Fruit fly (Drosophila melanogaster) whole organism, embryonic: ENCODE results near the gene mRpL16.
A peak's percentile ranks its signal among the peaks of the same experiment; 100 is the strongest.

ENCODE experiments used
- Bgb ChIP-seq: fragments of 200-800 bp; sonication (Bioruptor generic); IDR thresholded peaks from 2 replicates; pipeline ENCODE4 v1.3.6; 2022; ENCODE audit warnings: missing biosample characterization, missing genetic modification characterization; ENCODE audit not compliant: partially characterized antibody
- CG10209 ChIP-seq: fragments of 200-800 bp; sonication (Bioruptor generic); optimal IDR thresholded peaks from 3 replicates; lab custom pipeline; 2017; ENCODE audit warnings: missing biosample characterization, mild to moderate bottlenecking, missing genetic modification characterization, missing genetic modification reagents
- CG10321 ChIP-seq: fragments of 200-800 bp; sonication (Bioruptor generic); IDR thresholded peaks from 2 replicates; pipeline ENCODE4 v1.3.6; 2022; ENCODE audit warnings: missing biosample characterization, missing genetic modification characterization
- CG10654 ChIP-seq: fragments of 200-800 bp; sonication (Bioruptor generic); optimal IDR thresholded peaks from 2 replicates; lab custom pipeline; 2016; ENCODE audit warnings: missing biosample characterization, missing genetic modification characterization
- CG11504 ChIP-seq: fragments of 200-800 bp; sonication (Bioruptor generic); optimal IDR thresholded peaks from 3 replicates; lab custom pipeline; 2019; ENCODE audit warnings: missing biosample characterization, mild to moderate bottlenecking, missing genetic modification characterization, moderate library complexity
- CG11695 ChIP-seq: fragments of 200-800 bp; sonication (Bioruptor generic); IDR thresholded peaks from 3 replicates; pipeline ENCODE4 v1.3.6; 2022; ENCODE audit warnings: missing biosample characterization, missing genetic modification characterization
- CG12071 ChIP-seq: fragments of 200-800 bp; sonication (Bioruptor generic); optimal IDR thresholded peaks from 3 replicates; lab custom pipeline; 2018; ENCODE audit warnings: missing biosample characterization, mild to moderate bottlenecking, missing genetic modification characterization
- CG13775 ChIP-seq: fragments of 200-800 bp; sonication (Bioruptor generic); optimal IDR thresholded peaks from 3 replicates; lab custom pipeline; 2017; ENCODE audit warnings: missing biosample characterization, mild to moderate bottlenecking, missing genetic modification characterization
- CG14965 ChIP-seq: fragments of 200-800 bp; sonication (Bioruptor generic); optimal IDR thresholded peaks from 2 replicates; lab custom pipeline; 2016; ENCODE audit warnings: missing biosample characterization, missing genetic modification characterization, borderline replicate concordance
- CG15269 ChIP-seq: fragments of 200-800 bp; sonication (Bioruptor generic); optimal IDR thresholded peaks from 2 replicates; lab custom pipeline; 2018; ENCODE audit warnings: missing biosample characterization, mild to moderate bottlenecking, missing genetic modification characterization, moderate library complexity
- CG1603 ChIP-seq: fragments of 200-800 bp; sonication (Bioruptor generic); optimal IDR thresholded peaks from 2 replicates; lab custom pipeline; 2019; ENCODE audit warnings: missing biosample characterization, mild to moderate bottlenecking, missing genetic modification characterization, moderate library complexity
- CG2875 ChIP-seq: fragments of 200-800 bp; sonication (Bioruptor generic); optimal IDR thresholded peaks from 2 replicates; lab custom pipeline; 2017; ENCODE audit warnings: missing biosample characterization, mild to moderate bottlenecking, missing genetic modification characterization, missing genetic modification reagents
- CG30431 ChIP-seq: fragments of 200-800 bp; sonication (Bioruptor generic); optimal IDR thresholded peaks from 2 replicates; lab custom pipeline; 2017; ENCODE audit warnings: missing biosample characterization, missing genetic modification characterization
- CG31441 ChIP-seq: fragments of 200-800 bp; sonication (Bioruptor generic); IDR thresholded peaks from 2 replicates; pipeline ENCODE4 v1.3.6; 2022; ENCODE audit warnings: missing biosample characterization, missing genetic modification characterization
- CG32772 ChIP-seq: fragments of 200-800 bp; sonication (Bioruptor generic); IDR thresholded peaks from 2 replicates; pipeline ENCODE4 v1.3.6; 2022; ENCODE audit warnings: missing biosample characterization, missing genetic modification characterization
- CG4854 ChIP-seq: fragments of 200-800 bp; sonication (Bioruptor generic); optimal IDR thresholded peaks from 2 replicates; lab custom pipeline; 2016; ENCODE audit warnings: missing biosample characterization, missing genetic modification characterization, inconsistent platforms
- CG6813 ChIP-seq: fragments of 200-800 bp; sonication (Bioruptor generic); optimal IDR thresholded peaks from 2 replicates; lab custom pipeline; 2017; ENCODE audit warnings: missing biosample characterization, missing genetic modification characterization, mild to moderate bottlenecking, moderate library complexity, missing genetic modification reagents
- CG7987 ChIP-seq: fragments of 200-800 bp; sonication (Bioruptor generic); optimal IDR thresholded peaks from 2 replicates; lab custom pipeline; 2018; ENCODE audit warnings: missing biosample characterization, mild to moderate bottlenecking, missing genetic modification characterization, moderate library complexity
- CG8290 ChIP-seq, 3 experiments: fragments of 200-800 bp; sonication (Bioruptor generic); optimal IDR thresholded peaks; 2 replicates each; lab custom pipeline; 2016 to 2019; ENCODE audit warnings: missing biosample characterization in 3 of 3, missing genetic modification characterization in 3 of 3, mild to moderate bottlenecking in 2 of 3, moderate library complexity in 1 of 3
- CG8388 ChIP-seq: fragments of 200-800 bp; sonication (Bioruptor generic); optimal IDR thresholded peaks from 2 replicates; lab custom pipeline; 2019; ENCODE audit warnings: missing biosample characterization, mild to moderate bottlenecking, missing genetic modification characterization, moderate library complexity
- CG9727 ChIP-seq: fragments of 200-800 bp; sonication (Bioruptor generic); optimal IDR thresholded peaks from 3 replicates; lab custom pipeline; 2017; ENCODE audit warnings: missing biosample characterization, mild to moderate bottlenecking, missing genetic modification characterization
- CTCF ChIP-seq: fragments of 200-800 bp; sonication (Bioruptor generic); optimal IDR thresholded peaks from 2 replicates; lab custom pipeline; 2017; ENCODE audit warnings: missing biosample characterization, mild to moderate bottlenecking, missing genetic modification characterization, moderate library complexity
- D19A ChIP-seq: fragments of 200-800 bp; optimal IDR thresholded peaks from 3 replicates; lab custom pipeline; 2019; ENCODE audit warnings: missing biosample characterization, mild to moderate bottlenecking, missing genetic modification characterization, moderate library complexity
- Dref ChIP-seq: fragments of 200-800 bp; sonication (Bioruptor generic); IDR thresholded peaks from 2 replicates; pipeline ENCODE4 v1.3.6; 2022; ENCODE audit warnings: missing biosample characterization, missing genetic modification characterization
- Drgx ChIP-seq: fragments of 200-800 bp; sonication (Bioruptor generic); IDR thresholded peaks from 2 replicates; pipeline ENCODE4 v1.3.6; 2022; ENCODE audit warnings: missing biosample characterization, missing genetic modification characterization
- Eip74EF ChIP-seq, 2 experiments: fragments of 200-800 bp in 1 of 2; fragments of >200 bp in 1 of 2; sonication (Bioruptor generic) in 1 of 2; optimal IDR thresholded peaks; 2 replicates each; lab custom pipeline; 2017 to 2019; ENCODE audit warnings: missing biosample characterization in 2 of 2, missing genetic modification characterization in 2 of 2, mild to moderate bottlenecking in 1 of 2, moderate library complexity in 1 of 2
- Hey ChIP-seq: fragments of 200-800 bp; sonication (Bioruptor generic); optimal IDR thresholded peaks from 3 replicates; lab custom pipeline; 2018; ENCODE audit warnings: missing biosample characterization, mild to moderate bottlenecking, missing genetic modification characterization
- HmgZ ChIP-seq: fragments of 200-800 bp; sonication (Bioruptor generic); optimal IDR thresholded peaks from 2 replicates; lab custom pipeline; 2018; ENCODE audit warnings: missing biosample characterization, mild to moderate bottlenecking, missing genetic modification characterization
- Med ChIP-seq: fragments of 200-800 bp; sonication (Bioruptor generic); peaks from one replicate; lab custom pipeline; 2016; ENCODE audit warnings: missing biosample characterization, missing genetic modification characterization, mild to moderate bottlenecking, inconsistent platforms, moderate library complexity
- Optix ChIP-seq: fragments of 200-800 bp; sonication (Bioruptor generic); IDR thresholded peaks from 3 replicates; pipeline ENCODE4 v1.3.6; 2022; ENCODE audit warnings: missing biosample characterization, missing genetic modification characterization
- bsh ChIP-seq, 2 experiments: fragments of 200-800 bp; sonication (Bioruptor generic); optimal IDR thresholded peaks; 2 replicates each; lab custom pipeline; 2017 to 2018; ENCODE audit warnings: mild to moderate bottlenecking in 2 of 2, missing biosample characterization in 2 of 2, missing genetic modification characterization in 2 of 2, moderate library complexity in 1 of 2
- hkb ChIP-seq, 2 experiments: fragments of 200-800 bp in 1 of 2; fragments of >200 bp in 1 of 2; sonication (Bioruptor generic) in 1 of 2; IDR thresholded peaks in 1 of 2; optimal IDR thresholded peaks in 1 of 2; 2 replicates each; pipeline versions ENCODE4 v1.3.6 to Lab custom; 2017 to 2022; ENCODE audit warnings: missing biosample characterization in 1 of 2, missing genetic modification characterization in 1 of 2
- insv ChIP-seq, 2 experiments: fragments of 200-800 bp; sonication (Bioruptor generic); optimal IDR thresholded peaks; 3 replicates each; lab custom pipeline; 2016 to 2018; ENCODE audit warnings: missing biosample characterization in 2 of 2, missing genetic modification characterization in 2 of 2
- jing ChIP-seq: fragments of 200-800 bp; sonication (Bioruptor generic); optimal IDR thresholded peaks from 2 replicates; lab custom pipeline; 2018; ENCODE audit warnings: missing biosample characterization, mild to moderate bottlenecking, missing genetic modification characterization
- lab ChIP-seq: fragments of 200-800 bp; sonication (Bioruptor generic); optimal IDR thresholded peaks from 3 replicates; lab custom pipeline; 2017; ENCODE audit warnings: missing biosample characterization, missing genetic modification characterization, mild to moderate bottlenecking, moderate library complexity, missing genetic modification reagents
- lbe ChIP-seq: fragments of 200-800 bp; sonication (Bioruptor generic); optimal IDR thresholded peaks from 2 replicates; lab custom pipeline; 2016; ENCODE audit warnings: missing biosample characterization, mild to moderate bottlenecking, missing genetic modification characterization
- lov ChIP-seq, 2 experiments: fragments of 200-800 bp in 1 of 2; fragments of >200 bp in 1 of 2; sonication (Bioruptor generic) in 1 of 2; IDR thresholded peaks in 1 of 2; optimal IDR thresholded peaks in 1 of 2; 2 replicates in 1 of 2; 3 replicates in 1 of 2; pipeline versions ENCODE4 v1.3.6 to Lab custom; 2017 to 2022; ENCODE audit warnings: missing biosample characterization in 1 of 2, missing genetic modification characterization in 1 of 2
- mirr ChIP-seq: fragments of 200-800 bp; sonication (Bioruptor generic); optimal IDR thresholded peaks from 3 replicates; lab custom pipeline; 2018; ENCODE audit warnings: missing biosample characterization, mild to moderate bottlenecking, missing genetic modification characterization
- nom ChIP-seq: fragments of 200-800 bp; sonication (Bioruptor generic); optimal IDR thresholded peaks from 2 replicates; lab custom pipeline; 2017; ENCODE audit warnings: missing biosample characterization, missing genetic modification characterization, mild to moderate bottlenecking, moderate library complexity, missing genetic modification reagents
- pb ChIP-seq: fragments of 200-800 bp; sonication (Bioruptor generic); optimal IDR thresholded peaks from 3 replicates; lab custom pipeline; 2016; ENCODE audit warnings: missing biosample characterization, missing genetic modification characterization
- rib ChIP-seq: fragments of 200-800 bp; sonication (Bioruptor generic); IDR thresholded peaks from 2 replicates; pipeline ENCODE4 v1.3.6; 2022; ENCODE audit warnings: missing biosample characterization, missing genetic modification characterization
- row ChIP-seq: fragments of 200-800 bp; sonication (Bioruptor generic); IDR thresholded peaks from 3 replicates; pipeline ENCODE4 v1.3.6; 2022; ENCODE audit warnings: missing biosample characterization, missing genetic modification characterization
- trh ChIP-seq: fragments of 200-800 bp; sonication (Bioruptor generic); optimal IDR thresholded peaks from 2 replicates; lab custom pipeline; 2016; ENCODE audit warnings: missing biosample characterization, missing genetic modification characterization
- tup ChIP-seq: fragments of 200-800 bp; sonication (Bioruptor generic); optimal IDR thresholded peaks from 2 replicates; lab custom pipeline; 2016; ENCODE audit warnings: missing biosample characterization, mild to moderate bottlenecking, missing genetic modification characterization, moderate library complexity
- vnd ChIP-seq: fragments of 200-800 bp; sonication (Bioruptor generic); IDR thresholded peaks from 3 replicates; pipeline ENCODE4 v1.3.6; 2022; ENCODE audit warnings: missing biosample characterization, missing genetic modification characterization; ENCODE audit not compliant: partially characterized antibody
- vvl ChIP-seq: fragments of 200-800 bp; sonication (Bioruptor generic); IDR thresholded peaks from 2 replicates; pipeline ENCODE4 v1.3.6; 2022; ENCODE audit warnings: missing biosample characterization, missing genetic modification characterization

The mRpL16 gene

DNA sequence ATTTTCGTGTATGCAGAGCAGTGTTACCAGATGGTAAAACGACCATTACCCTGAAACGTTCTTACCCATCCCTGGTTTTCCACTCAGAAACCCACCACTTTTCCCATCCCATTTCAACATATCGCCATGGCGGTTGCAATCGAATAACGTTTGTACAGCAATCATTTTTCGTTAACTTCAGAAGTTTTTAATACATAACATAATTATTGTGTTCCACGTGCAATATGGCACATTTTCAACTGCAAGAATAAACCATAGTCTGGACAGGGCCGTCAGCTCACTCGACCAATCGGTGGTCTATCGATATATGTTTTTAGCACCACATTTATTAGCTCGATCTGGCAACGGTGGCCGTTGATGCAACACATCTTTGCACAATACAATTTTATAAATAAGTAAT is at the start of gene mRpL16, which contains the start of gene trr (continued):
- TF ChIP-seq CG2875 (GFP tag; lab: Kevin White, UChicago) = no peak
- TF ChIP-seq vnd (GFP tag; lab: Robert Waterston, UW) = peak; percentile 71
- no peak for TF ChIP-seq CG7987
- TF ChIP-seq CG10654 (GFP tag; lab: Kevin White, UChicago) = no peak
- peak; percentile 31 for TF ChIP-seq HmgZ (tag; lab: Kevin White, UChicago)

DNA sequence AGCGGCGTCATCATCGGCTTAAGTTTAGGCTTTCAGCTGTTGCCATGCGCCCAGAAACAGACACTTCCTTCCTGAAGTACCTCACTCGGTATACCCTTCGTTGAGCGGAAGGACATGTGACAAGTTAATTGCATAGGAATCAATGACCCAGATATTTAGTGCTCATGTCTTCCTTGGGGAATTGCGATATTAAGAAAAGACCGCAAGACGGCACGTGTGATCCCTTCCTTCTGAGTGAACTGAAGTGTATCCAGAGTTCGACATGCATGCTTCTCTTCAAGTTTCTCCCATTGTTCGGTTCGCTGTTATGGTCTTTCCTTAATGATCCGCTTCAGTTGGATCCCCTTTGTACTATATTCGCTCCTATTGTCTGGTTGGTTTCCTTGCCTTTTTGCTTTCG is 49.5 kb upstream of the mRpL16 start:
- TF ChIP-seq CG6813 (no peak), nom (GFP tag; lab: Kevin White, UChicago) (peak; percentile 65), Med (GFP tag; lab: Kevin White, UChicago) (peak; percentile 58), insv (GFP tag; optimal IDR thresholded peaks at IDR 0.05; lab: Kevin White, UChicago) (no peak), lbe (GFP tag; lab: Kevin White, UChicago) (peak; percentile 9), Drgx (GFP tag; lab: Robert Waterston, UW) (peak; percentile 27; the same call in 1 of the 2 replicates), CG9727 (peak; percentile 16), row (GFP tag; lab: Robert Waterston, UW) (peak; percentile 16; the same call in 1 of the 3 replicates), bsh (GFP tag; optimal IDR thresholded peaks at IDR 0.05; lab: Kevin White, UChicago) (peak in 1 of 2 experiments; percentile 28), CG1603 (tag; lab: Kevin White, UChicago) (peak; percentile 3), D19A (tag; lab: Kevin White, UChicago) (peak; percentile 87), trh (GFP tag; lab: Kevin White, UChicago) (no peak), Bgb (no peak), hkb (optimal IDR thresholded peaks at IDR 0.05; lab: Kevin White, UChicago) (no peak), hkb (GFP tag; IDR thresholded peaks at IDR 0.05; lab: Robert Waterston, UW) (no peak), CG32772 (GFP tag; lab: Robert Waterston, UW) (0 out of 2 replicates have a peak, but pooled peaks have one; percentile 33)

DNA sequence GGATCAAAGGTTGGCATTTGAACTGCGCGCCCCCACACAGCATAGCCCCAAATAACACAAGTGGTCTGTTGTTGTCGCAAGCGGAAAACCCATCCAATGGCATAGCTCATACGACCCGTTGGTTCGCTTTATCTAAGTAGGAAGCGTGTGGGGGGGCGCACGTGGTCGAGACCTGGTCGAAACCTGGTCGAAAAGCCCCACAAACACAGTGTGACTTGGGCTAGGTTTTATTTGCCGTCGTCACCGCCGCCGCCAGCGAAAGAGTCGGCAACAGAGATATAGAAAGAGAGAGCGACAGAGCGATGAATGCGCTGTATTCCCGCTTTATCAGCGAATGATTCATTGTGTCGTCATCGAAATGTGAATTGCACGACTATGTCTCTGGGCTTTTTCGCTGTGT is 47.2 kb upstream of the mRpL16 start:
- TF ChIP-seq CG13775 (GFP tag; lab: Kevin White, UChicago) (no peak), CG4854 (no peak), CG12071 (GFP tag; lab: Kevin White, UChicago) (peak; percentile 8), mirr (peak; percentile 33), CG14965 (GFP tag; lab: Kevin White, UChicago) (no peak), pb (GFP tag; lab: Kevin White, UChicago) (no peak), Hey (peak; percentile 10), CG8290 (GFP tag; optimal IDR thresholded peaks at IDR 0.05; lab: Kevin White, UChicago) (no peak), CG8290 (tag; optimal IDR thresholded peaks at IDR 0.05; lab: Kevin White, UChicago) (peak in 1 of 2 experiments; percentile 51), CG10209 (GFP tag; lab: Kevin White, UChicago) (no peak), CG31441 (GFP tag; lab: Robert Waterston, UW) (no peak), CG15269 (tag; lab: Kevin White, UChicago) (no peak), lab (GFP tag; lab: Kevin White, UChicago) (peak; percentile 55), rib (GFP tag; lab: Robert Waterston, UW) (0 out of 2 replicates have a peak, but pooled peaks have one; percentile 40), Optix (no peak), vvl (peak; percentile 48; the same call in 1 of the 2 replicates), CG10321 (GFP tag; lab: Robert Waterston, UW) (peak; percentile 36; the same call in 1 of the 2 replicates), CG30431 (GFP tag; lab: Kevin White, UChicago) (no peak), Dref (GFP tag; lab: Robert Waterston, UW) (no peak), CTCF (GFP tag; lab: Kevin White, UChicago) (no peak), Eip74EF (GFP tag; optimal IDR thresholded peaks at IDR 0.05; lab: Kevin White, UChicago) (peak in 1 of 2 experiments; percentile 88), CG11504 (no peak), CG8388 (GFP tag; lab: Kevin White, UChicago) (no peak), lov (optimal IDR thresholded peaks at IDR 0.05; lab: Kevin White, UChicago) (no peak), lov (GFP tag; IDR thresholded peaks at IDR 0.05; lab: Robert Waterston, UW) (no peak), CG11695 (GFP tag; lab: Robert Waterston, UW) (no peak), jing (no peak), tup (GFP tag; lab: Kevin White, UChicago) (no peak)
